Worm (Caenorhabditis elegans) whole organism, L4 larva: ENCODE measurements around the gene R09A1.3.

ENCODE experiments used
- F26F4.8 ChIP-seq: fragments of 200-800 bp; sonication (Bioruptor generic); conservative IDR thresholded peaks from 2 replicates; pipeline ENCODE4 v1.3.6; 2022; ENCODE audit warnings: missing genetic modification characterization, missing compliant biosample characterization
- T26A8.4 ChIP-seq: fragments of 200-800 bp; sonication (Bioruptor generic); IDR thresholded peaks from 2 replicates; pipeline ENCODE4 v1.3.6; 2022; ENCODE audit warnings: missing genetic modification characterization, missing compliant biosample characterization
- aly-2 ChIP-seq: sonication (generic microtip); optimal IDR thresholded peaks from 2 replicates; lab custom pipeline; 2018; ENCODE audit warnings: missing biosample characterization, missing genetic modification characterization
- ama-1 ChIP-seq: fragments of 150-350 bp; optimal IDR thresholded peaks from 2 replicates; lab custom pipeline; 2014; ENCODE audit warnings: inconsistent platforms, mixed read lengths
- daf-19 ChIP-seq: fragments of 200-800 bp; sonication (Bioruptor generic); conservative IDR thresholded peaks from 2 replicates; pipeline ENCODE4 v1.3.6; 2022; ENCODE audit warnings: missing genetic modification characterization, missing compliant biosample characterization
- fkh-10 ChIP-seq: fragments of 150-350 bp; optimal IDR thresholded peaks from 2 replicates; lab custom pipeline; 2014; ENCODE audit warnings: missing biosample characterization, missing genetic modification reagents, missing genetic modification characterization
- lin-38 ChIP-seq: fragments of 200-800 bp; sonication (Bioruptor generic); IDR thresholded peaks from 2 replicates; pipeline ENCODE4 v1.3.6; 2022; ENCODE audit warnings: missing genetic modification reagents, missing genetic modification characterization, missing compliant biosample characterization
- lsy-2 ChIP-seq, 2 experiments: fragments of 150-350 bp in 1 of 2; sonication (generic microtip) in 1 of 2; optimal IDR thresholded peaks; 2 replicates each; lab custom pipeline; 2014 to 2017; ENCODE audit warnings: missing biosample characterization in 2 of 2, missing genetic modification characterization in 2 of 2
- nhr-102 ChIP-seq: sonication (generic microtip); optimal IDR thresholded peaks from 2 replicates; lab custom pipeline; 2016; ENCODE audit warnings: mild to moderate bottlenecking, missing genetic modification characterization, moderate library complexity, missing compliant biosample characterization
- nhr-76 ChIP-seq: fragments of 150-350 bp; optimal IDR thresholded peaks from 2 replicates; lab custom pipeline; 2014; ENCODE audit warnings: missing biosample characterization, missing genetic modification characterization
- nhr-77 ChIP-seq: fragments of 150-350 bp; optimal IDR thresholded peaks from 2 replicates; lab custom pipeline; 2014; ENCODE audit warnings: missing biosample characterization, missing genetic modification characterization
- pha-4 ChIP-seq, 2 experiments: fragments of 150-350 bp in 1 of 2; fragments of 200-800 bp in 1 of 2; sonication (Bioruptor generic) in 1 of 2; IDR thresholded peaks in 1 of 2; optimal IDR thresholded peaks in 1 of 2; 2 replicates each; pipeline versions ENCODE4 v1.3.6 to Lab custom; 2014 to 2022; ENCODE audit warnings: missing genetic modification characterization in 2 of 2, missing genetic modification reagents in 2 of 2, missing biosample characterization in 1 of 2, missing compliant biosample characterization in 1 of 2

DNA sequence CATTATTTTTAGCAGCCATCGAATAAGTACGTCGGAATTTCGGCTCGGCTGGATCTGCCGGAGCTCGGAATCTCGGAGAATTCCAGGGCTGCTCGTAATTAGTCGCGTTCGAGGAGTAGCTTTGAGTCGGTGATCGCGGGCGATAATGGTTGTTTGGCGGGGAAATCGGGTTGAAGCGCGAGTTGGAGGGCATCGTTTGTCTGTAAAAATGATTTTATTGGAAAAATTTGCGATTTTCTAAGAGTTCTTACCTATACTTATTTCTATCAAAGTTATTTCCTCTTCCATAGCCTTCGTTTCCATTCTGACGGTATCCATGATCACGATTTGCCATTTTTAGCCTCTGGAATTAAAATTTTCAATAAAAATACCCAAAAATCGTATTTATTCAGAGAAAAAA lies 23.5 kb downstream of the R09A1.3 start, which contains the start of gene Y50D4C.5:
- no peak for TF ChIP-seq daf-19 (GFP tag; lab: Robert Waterston, UW)
- TF ChIP-seq ama-1 = no peak
- no peak for TF ChIP-seq T26A8.4 (GFP tag; lab: Robert Waterston, UW)
- TF ChIP-seq aly-2 (tag; lab: Kevin White, UChicago) = no peak
- no peak for TF ChIP-seq F26F4.8
- no peak for TF ChIP-seq nhr-77 (tag; lab: Kevin White, UChicago)
- TF ChIP-seq nhr-102 = no peak
- TF ChIP-seq lin-38 (GFP tag; lab: Robert Waterston, UW) = no peak
- no peak for TF ChIP-seq lsy-2 (tag; optimal IDR thresholded peaks at IDR 0.05; lab: Kevin White, UChicago)
- TF ChIP-seq pha-4 (GFP tag; IDR thresholded peaks at IDR 0.05; lab: Robert Waterston, UW) = no peak
- no peak for TF ChIP-seq pha-4 (tag; optimal IDR thresholded peaks at IDR 0.05; lab: Kevin White, UChicago)
- no peak for TF ChIP-seq fkh-10 (GFP tag; lab: Kevin White, UChicago)
- TF ChIP-seq nhr-76 (tag; lab: Kevin White, UChicago) = no peak
